Worm (Caenorhabditis elegans) whole organism, L4/young adult: ENCODE data around the gene ger-1.

Experiments used
- W03F9.2 ChIP-seq: fragments of 150-350 bp; optimal IDR thresholded peaks from 2 replicates; lab custom pipeline; 2014; ENCODE audit warnings: missing biosample characterization, missing genetic modification characterization
- dao-5 ChIP-seq: sonication (generic microtip); optimal IDR thresholded peaks from 2 replicates; lab custom pipeline; 2016; ENCODE audit warnings: missing genotype, missing genetic modification characterization, moderate library complexity, missing compliant biosample characterization

ce11 chrIII:7063061-7063460 lies 4.2 kb downstream of the ger-1 start:
- no peak for TF ChIP-seq dao-5 (tag; lab: Kevin White, UChicago)
- no peak for TF ChIP-seq W03F9.2 (tag; lab: Kevin White, UChicago)
